Worm (Caenorhabditis elegans) whole organism, midembryonic: ENCODE measurements around the gene R144.6.

Source experiments
- cog-1 ChIP-seq: sonication (generic microtip); optimal IDR thresholded peaks from 2 replicates; lab custom pipeline; 2016; ENCODE audit warnings: missing genetic modification characterization, missing compliant biosample characterization
- flt-1 ChIP-seq: fragments of 200-800 bp; sonication (Bioruptor generic); IDR thresholded peaks from 2 replicates; pipeline ENCODE4 v1.3.6; 2022; ENCODE audit warnings: missing genetic modification characterization, missing compliant biosample characterization
- ref-1 ChIP-seq: fragments of 200-800 bp; sonication (Bioruptor generic); conservative IDR thresholded peaks from 2 replicates; pipeline ENCODE4 v1.3.6; 2022; ENCODE audit warnings: missing genetic modification reagents, missing genetic modification characterization, missing compliant biosample characterization
- tab-1 ChIP-seq: fragments of 200-800 bp; sonication (Bioruptor generic); IDR thresholded peaks from 2 replicates; pipeline ENCODE4 v1.3.6; 2022; ENCODE audit warnings: missing genetic modification characterization, missing compliant biosample characterization
- ztf-23 ChIP-seq: fragments of 200-800 bp; sonication (Bioruptor generic); IDR thresholded peaks from 2 replicates; pipeline ENCODE4 v1.3.6; 2022; ENCODE audit warnings: missing genetic modification reagents, missing genetic modification characterization, missing compliant biosample characterization
- ztf-29 ChIP-seq: fragments of 200-800 bp; sonication (Bioruptor generic); IDR thresholded peaks from 2 replicates; pipeline ENCODE4 v1.3.6; 2022; ENCODE audit warnings: missing genetic modification reagents, missing genetic modification characterization, missing compliant biosample characterization

- TF ChIP-seq ztf-23 (no peak), tab-1 (no peak), ref-1 (no peak), flt-1 (GFP tag; lab: Robert Waterston, UW) (no peak), ztf-29 (GFP tag; lab: Robert Waterston, UW) (no peak), cog-1 (no peak)
Measured at ce11 chrIII:5023642-5024041, 19.1 kb upstream of the R144.6 start.
